Worm (Caenorhabditis elegans): ENCODE measurements around the gene clec-79.

clec-79 gene

DNA sequence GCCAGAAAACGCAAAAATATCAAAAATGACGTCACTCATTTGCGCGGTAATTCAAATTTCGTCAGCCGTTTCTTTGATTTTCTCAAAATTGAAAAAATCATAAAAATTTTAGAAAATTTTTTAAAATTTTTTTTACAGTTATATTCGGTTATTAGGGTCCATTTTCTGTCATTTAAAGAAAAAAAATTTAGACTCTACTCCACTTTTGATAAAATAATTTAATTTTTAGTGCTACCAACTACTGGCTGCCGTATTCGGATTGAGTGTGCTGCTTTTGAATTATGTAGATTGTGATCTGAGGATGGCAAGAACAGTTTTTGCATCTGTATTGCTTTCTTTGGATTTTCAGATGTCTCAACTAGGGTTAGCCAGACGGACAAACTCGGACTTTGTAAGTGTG, 10.6 kb upstream of the clec-79 start, which contains the start of gene Y46C8AM.1:
TSS of gene Y46C8AM.1 (plus strand) at position 301 of the 400 bp plus-strand sequence.
- TF ChIP-seq ztf-23 (GFP tag; IDR thresholded peaks at IDR 0.05): no peak
- no peak for TF ChIP-seq ztf-29 (GFP tag; IDR thresholded peaks at IDR 0.05)
- no peak for TF ChIP-seq flt-1 (GFP tag; IDR thresholded peaks at IDR 0.05)
- TF ChIP-seq ref-1 (GFP tag; conservative IDR thresholded peaks at IDR 0.05): no peak
- TF ChIP-seq med-1 (GFP tag; optimal IDR thresholded peaks at IDR 0.05; ENCODE audit: insufficient read depth): no peak
- TF ChIP-seq klf-2 (GFP tag; conservative IDR thresholded peaks at IDR 0.05): no peak
- TF ChIP-seq cog-1 (tag; optimal IDR thresholded peaks at IDR 0.05): no peak
- TF ChIP-seq T22C8.4 (GFP tag; IDR thresholded peaks at IDR 0.05): no peak
- no peak for TF ChIP-seq tab-1 (GFP tag; IDR thresholded peaks at IDR 0.05)

DNA sequence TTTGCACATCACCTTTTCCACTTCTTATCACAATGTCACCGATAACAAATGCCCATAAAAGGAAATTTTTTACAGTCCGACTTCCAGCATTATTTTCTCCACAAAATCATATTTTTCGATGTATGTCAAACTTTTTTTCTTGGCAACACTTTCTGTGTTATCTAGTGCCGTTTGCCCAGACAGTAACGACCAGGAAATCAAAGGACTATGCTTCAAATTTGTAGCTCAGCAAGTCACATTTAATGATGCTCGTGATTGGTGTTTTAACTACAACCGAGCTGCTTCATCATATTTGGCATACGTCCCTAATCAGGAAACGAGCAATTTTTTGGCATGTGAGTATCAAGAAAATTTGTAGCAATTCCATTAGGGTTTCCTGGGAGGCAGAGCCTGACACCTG, 9.7 kb upstream of the clec-79 start:
- TF ChIP-seq flt-1 (GFP tag; IDR thresholded peaks at IDR 0.05) (no peak), ref-1 (GFP tag; conservative IDR thresholded peaks at IDR 0.05) (no peak), ztf-29 (GFP tag; IDR thresholded peaks at IDR 0.05) (no peak), med-1 (GFP tag; optimal IDR thresholded peaks at IDR 0.05; ENCODE audit: insufficient read depth) (no peak), T22C8.4 (GFP tag; IDR thresholded peaks at IDR 0.05) (no peak), ztf-23 (GFP tag; IDR thresholded peaks at IDR 0.05) (no peak), tab-1 (GFP tag; IDR thresholded peaks at IDR 0.05) (no peak), klf-2 (GFP tag; conservative IDR thresholded peaks at IDR 0.05) (no peak), cog-1 (tag; optimal IDR thresholded peaks at IDR 0.05) (no peak)

DNA sequence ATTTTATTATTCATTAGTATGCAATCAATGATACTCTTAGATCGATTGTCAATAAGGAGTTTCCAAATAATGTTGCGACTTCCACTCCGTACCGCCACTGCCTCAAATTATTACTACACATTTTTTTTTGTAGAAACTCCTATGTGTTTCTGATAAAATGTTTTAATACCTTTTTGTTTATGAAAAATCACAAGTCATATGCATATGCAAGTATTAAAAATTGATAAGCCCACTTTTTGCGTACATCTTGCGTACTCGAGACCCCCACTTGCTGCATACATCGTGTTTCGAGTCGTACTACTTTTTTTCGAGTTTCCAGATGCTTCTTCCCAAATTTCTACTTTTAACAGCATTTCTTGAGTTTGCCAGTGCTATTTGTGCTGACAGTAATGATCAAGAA, 8.1 kb upstream of the clec-79 start, which contains the start of gene clec-76:
TSS of gene clec-76 (plus strand) at position 234 of the 400 bp plus-strand sequence.
- TF ChIP-seq ztf-29 (GFP tag; IDR thresholded peaks at IDR 0.05) (no peak), T22C8.4 (GFP tag; IDR thresholded peaks at IDR 0.05) (no peak), med-1 (GFP tag; optimal IDR thresholded peaks at IDR 0.05; ENCODE audit: insufficient read depth) (no peak), flt-1 (GFP tag; IDR thresholded peaks at IDR 0.05) (no peak), tab-1 (GFP tag; IDR thresholded peaks at IDR 0.05) (no peak), cog-1 (tag; optimal IDR thresholded peaks at IDR 0.05) (no peak), ref-1 (GFP tag; conservative IDR thresholded peaks at IDR 0.05) (no peak), klf-2 (GFP tag; conservative IDR thresholded peaks at IDR 0.05) (no peak), ztf-23 (GFP tag; IDR thresholded peaks at IDR 0.05) (no peak)

- no peak for TF ChIP-seq cog-1 (tag; optimal IDR thresholded peaks at IDR 0.05)
- TF ChIP-seq med-1 (GFP tag; optimal IDR thresholded peaks at IDR 0.05; ENCODE audit: insufficient read depth): no peak
- no peak for TF ChIP-seq ztf-29 (GFP tag; IDR thresholded peaks at IDR 0.05)
- TF ChIP-seq tab-1 (GFP tag; IDR thresholded peaks at IDR 0.05): no peak
- no peak for TF ChIP-seq klf-2 (GFP tag; conservative IDR thresholded peaks at IDR 0.05)
- no peak for TF ChIP-seq ztf-23 (GFP tag; IDR thresholded peaks at IDR 0.05)
- no peak for TF ChIP-seq flt-1 (GFP tag; IDR thresholded peaks at IDR 0.05)
- no peak for TF ChIP-seq T22C8.4 (GFP tag; IDR thresholded peaks at IDR 0.05)
- TF ChIP-seq ref-1 (GFP tag; conservative IDR thresholded peaks at IDR 0.05): no peak
Observed at ce11 chrIV:3977965-3978523, 4.9 kb downstream of the clec-79 start, which contains the start of gene srh-220. srh-220 (minus strand) TSS chrIV:3978015.

- TF ChIP-seq cog-1 (tag; optimal IDR thresholded peaks at IDR 0.05) (no peak), tab-1 (GFP tag; IDR thresholded peaks at IDR 0.05) (no peak), flt-1 (GFP tag; IDR thresholded peaks at IDR 0.05) (no peak), T22C8.4 (GFP tag; IDR thresholded peaks at IDR 0.05) (no peak), med-1 (GFP tag; optimal IDR thresholded peaks at IDR 0.05; ENCODE audit: insufficient read depth) (no peak), ref-1 (GFP tag; conservative IDR thresholded peaks at IDR 0.05) (no peak), ztf-23 (GFP tag; IDR thresholded peaks at IDR 0.05) (no peak), klf-2 (GFP tag; conservative IDR thresholded peaks at IDR 0.05) (no peak), ztf-29 (GFP tag; IDR thresholded peaks at IDR 0.05) (no peak)
Observed at ce11 chrIV:3979525-3979924, 6.4 kb downstream of the clec-79 start, which contains the start of gene srh-222. srh-222 (plus strand) TSS chrIV:3979825.

DNA sequence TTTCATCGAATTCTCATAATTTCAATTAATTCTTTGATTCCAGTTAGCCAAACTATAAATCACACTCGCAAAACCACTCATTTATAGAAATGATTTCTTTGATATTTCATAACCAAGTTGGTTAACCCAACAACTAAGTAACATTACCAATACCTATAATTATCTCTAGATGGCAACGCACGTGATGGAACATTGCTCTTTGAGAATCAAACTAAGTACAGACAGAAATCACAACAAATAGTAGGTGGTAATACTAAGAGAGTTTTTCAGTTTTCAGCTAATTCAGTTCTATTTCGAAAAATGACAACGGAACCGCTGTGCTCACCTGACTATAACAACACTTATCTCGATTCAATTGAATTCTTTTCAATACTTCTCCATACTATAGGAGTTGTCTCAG, 8.5 kb downstream of the clec-79 start, which contains the start of gene srh-223:
TSS of gene srh-223 (plus strand) at position 301 of the 400 bp plus-strand sequence.
- TF ChIP-seq flt-1 (GFP tag; IDR thresholded peaks at IDR 0.05) (no peak), cog-1 (tag; optimal IDR thresholded peaks at IDR 0.05) (no peak), T22C8.4 (GFP tag; IDR thresholded peaks at IDR 0.05) (no peak), klf-2 (GFP tag; conservative IDR thresholded peaks at IDR 0.05) (no peak), med-1 (GFP tag; optimal IDR thresholded peaks at IDR 0.05; ENCODE audit: insufficient read depth) (no peak), ztf-29 (GFP tag; IDR thresholded peaks at IDR 0.05) (no peak), ztf-23 (GFP tag; IDR thresholded peaks at IDR 0.05) (no peak), ref-1 (GFP tag; conservative IDR thresholded peaks at IDR 0.05) (no peak), tab-1 (GFP tag; IDR thresholded peaks at IDR 0.05) (no peak)

- TF ChIP-seq ztf-29 (GFP tag; IDR thresholded peaks at IDR 0.05) (no peak), flt-1 (GFP tag; IDR thresholded peaks at IDR 0.05) (no peak), ztf-23 (GFP tag; IDR thresholded peaks at IDR 0.05) (no peak)
Observed at ce11 chrIV:3988132-3988531, 15.0 kb downstream of the clec-79 start.

DNA sequence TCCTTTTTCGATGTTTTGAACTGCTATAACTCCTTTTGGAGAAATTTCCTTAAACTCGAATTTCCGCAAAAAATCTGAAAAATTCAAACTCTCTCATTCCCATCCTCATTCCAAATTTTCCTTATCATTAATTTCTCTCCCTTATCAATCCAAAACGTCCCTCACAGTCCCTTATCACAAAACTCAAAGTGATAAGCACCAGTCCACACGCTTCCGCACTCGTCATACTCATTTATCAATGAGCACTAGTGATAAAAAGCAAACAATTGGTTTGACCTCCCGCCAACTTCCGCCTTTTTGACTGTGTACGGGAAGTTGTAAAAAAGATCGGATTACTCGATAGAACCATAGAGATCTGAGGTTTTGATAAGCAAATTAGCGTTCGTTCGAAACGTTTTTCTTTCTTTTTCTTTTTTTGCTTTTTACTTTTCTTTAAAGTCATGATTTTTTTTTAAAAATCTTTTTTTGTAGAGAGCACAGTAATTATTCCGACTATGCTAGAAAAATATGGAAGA, 15.5 kb downstream of the clec-79 start, which contains the start of gene clec-78:
TSS of gene clec-78 (plus strand) at position 465 of the 515 bp plus-strand sequence.
- no peak for TF ChIP-seq ref-1 (GFP tag; conservative IDR thresholded peaks at IDR 0.05)
- no peak for TF ChIP-seq klf-2 (GFP tag; conservative IDR thresholded peaks at IDR 0.05)
- TF ChIP-seq ztf-29 (GFP tag; IDR thresholded peaks at IDR 0.05): no peak
- TF ChIP-seq med-1 (GFP tag; optimal IDR thresholded peaks at IDR 0.05; ENCODE audit: insufficient read depth): no peak
- no peak for TF ChIP-seq T22C8.4 (GFP tag; IDR thresholded peaks at IDR 0.05)
- TF ChIP-seq tab-1 (GFP tag; IDR thresholded peaks at IDR 0.05): no peak
- no peak for TF ChIP-seq ztf-23 (GFP tag; IDR thresholded peaks at IDR 0.05)
- TF ChIP-seq flt-1 (GFP tag; IDR thresholded peaks at IDR 0.05): no peak
- TF ChIP-seq cog-1 (tag; optimal IDR thresholded peaks at IDR 0.05): no peak

DNA sequence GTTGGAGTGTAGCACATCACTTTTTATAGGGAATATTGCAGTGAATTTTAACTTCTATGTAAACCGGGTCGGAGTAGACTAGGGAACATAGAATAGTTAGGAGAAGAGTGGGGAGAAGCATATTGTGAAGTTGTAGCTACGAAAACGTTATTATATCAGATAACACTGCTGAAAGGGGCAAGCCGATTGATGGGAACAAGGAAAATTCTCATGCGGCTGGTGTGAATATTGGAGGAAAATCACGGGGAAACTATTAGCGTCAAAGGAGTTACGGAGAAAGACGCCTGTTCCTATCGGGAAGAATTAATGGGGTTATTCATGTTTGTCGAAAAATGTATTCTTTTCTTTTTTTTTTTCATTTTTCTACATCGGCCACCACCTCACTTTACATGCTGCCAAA, 20.1 kb downstream of the clec-79 start, which contains the start of gene F47C12.6:
TSS of gene F47C12.6 (minus strand) at position 101 of the 400 bp plus-strand sequence.
- TF ChIP-seq ztf-23 (GFP tag; IDR thresholded peaks at IDR 0.05) (no peak), T22C8.4 (GFP tag; IDR thresholded peaks at IDR 0.05) (no peak), cog-1 (tag; optimal IDR thresholded peaks at IDR 0.05) (no peak), ref-1 (GFP tag; conservative IDR thresholded peaks at IDR 0.05) (no peak), tab-1 (GFP tag; IDR thresholded peaks at IDR 0.05) (no peak), ztf-29 (GFP tag; IDR thresholded peaks at IDR 0.05) (no peak), med-1 (GFP tag; optimal IDR thresholded peaks at IDR 0.05; ENCODE audit: insufficient read depth) (no peak), flt-1 (GFP tag; IDR thresholded peaks at IDR 0.05) (no peak), klf-2 (GFP tag; conservative IDR thresholded peaks at IDR 0.05) (no peak)

Data from whole organism, midembryonic.